Worm (Caenorhabditis elegans): ENCODE measurements around the gene ttr-28.

The ttr-28 gene

ce11 chrV:12869948-12870347 is 35.0 kb downstream of the ttr-28 start, which contains the start of gene T07F10.3 (continued):
- peak; percentile 50 for TF ChIP-seq B0035.1 (tag; optimal IDR thresholded peaks at IDR 0.05)

ce11 chrV:12867997-12868396 is 37.0 kb downstream of the ttr-28 start, which contains the start of gene nspg-1:
Gene nspg-1 (minus strand): TSS chrV:12868097.
- TF ChIP-seq somi-1 (GFP tag; optimal IDR thresholded peaks at IDR 0.05) (no peak), hlh-26 (GFP tag; conservative IDR thresholded peaks at IDR 0.05) (no peak), tbp1 (GFP tag; optimal IDR thresholded peaks at IDR 0.05) (no peak), F37B4.10 (GFP tag; IDR thresholded peaks at IDR 0.05) (no peak), rpc-1 (optimal IDR thresholded peaks at IDR 0.05) (no peak), rpc-1 (tag; optimal IDR thresholded peaks at IDR 0.05) (no peak), mcd-1 (GFP tag; IDR thresholded peaks at IDR 0.05) (no peak), B0261.1 (tag; optimal IDR thresholded peaks at IDR 0.05) (no peak), Y95B8A.8 (GFP tag; IDR thresholded peaks at IDR 0.05) (no peak), F49E8.2 (tag; optimal IDR thresholded peaks at IDR 0.05; ENCODE audit: insufficient read depth) (no peak), ztf-6 (GFP tag; IDR thresholded peaks at IDR 0.05) (no peak), lag-1 (GFP tag; IDR thresholded peaks at IDR 0.05) (no peak), ceh-40 (GFP tag; IDR thresholded peaks at IDR 0.05) (no peak), B0035.1 (tag; optimal IDR thresholded peaks at IDR 0.05) (no peak), nhr-120 (GFP tag; IDR thresholded peaks at IDR 0.05) (no peak), egrh-3 (GFP tag; IDR thresholded peaks at IDR 0.05) (no peak), bed-1 (GFP tag; IDR thresholded peaks at IDR 0.05) (no peak), die-1 (tag; optimal IDR thresholded peaks at IDR 0.05) (no peak), fkh-3 (tag; optimal IDR thresholded peaks at IDR 0.05) (no peak)

- 0 out of 2 replicates have a peak, but pooled peaks have one; percentile 13 for TF ChIP-seq attf-3 (GFP tag; conservative IDR thresholded peaks at IDR 0.05)
Measured at ce11 chrV:12865615-12866014, 39.4 kb downstream of the ttr-28 start, which contains the start of gene T07F10.5. Gene T07F10.5 (plus strand): TSS chrV:12865915.

ce11 chrV:12859144-12859543 is 45.8 kb downstream of the ttr-28 start, which contains the start of gene anp-1:
Gene anp-1 (plus strand): TSS chrV:12859444.
- TF ChIP-seq ceh-27 (GFP tag; optimal IDR thresholded peaks at IDR 0.05) (no peak), F57A8.1 (GFP tag; optimal IDR thresholded peaks at IDR 0.05) (no peak), athp-1 (tag; optimal IDR thresholded peaks at IDR 0.05) (no peak), ceh-58 (GFP tag; IDR thresholded peaks at IDR 0.05) (no peak)

- TF ChIP-seq ceh-79 (tag; optimal IDR thresholded peaks at IDR 0.05), result no peak
- TF ChIP-seq ama-1 (optimal IDR thresholded peaks at IDR 0.05), result no peak
- TF ChIP-seq ama-1 (GFP tag; optimal IDR thresholded peaks at IDR 0.05), result no peak
- TF ChIP-seq gei-17 (GFP tag; optimal IDR thresholded peaks at IDR 0.05), result no peak
- no peak for TF ChIP-seq egl-44 (GFP tag; IDR thresholded peaks at IDR 0.05)
- no peak for TF ChIP-seq sptf-2 (GFP tag; optimal IDR thresholded peaks at IDR 0.05)
- no peak for TF ChIP-seq nhr-80 (tag; optimal IDR thresholded peaks at IDR 0.05)
- no peak for TF ChIP-seq Y56A3A.18 (GFP tag; IDR thresholded peaks at IDR 0.05)
- no peak for TF ChIP-seq F57A8.1 (GFP tag; optimal IDR thresholded peaks at IDR 0.05)
- TF ChIP-seq lsl-1 (GFP tag; optimal IDR thresholded peaks at IDR 0.05), result no peak
- no peak for TF ChIP-seq ztf-3 (GFP tag; optimal IDR thresholded peaks at IDR 0.05)
- TF ChIP-seq hlh-26 (GFP tag; conservative IDR thresholded peaks at IDR 0.05), result no peak
- no peak for TF ChIP-seq akir-1 (GFP tag; optimal IDR thresholded peaks at IDR 0.05)
- TF ChIP-seq ceh-91 (GFP tag; IDR thresholded peaks at IDR 0.05), result no peak
- no peak for TF ChIP-seq B0336.3 (GFP tag; IDR thresholded peaks at IDR 0.05)
Measured at ce11 chrV:12854766-12855165, 50.2 kb downstream of the ttr-28 start, which contains the start of gene C44H9.7. Gene C44H9.7 (minus strand): TSS chrV:12854866.

All from whole organism, young adult.